Worm (Caenorhabditis elegans) whole organism, young adult: ENCODE data around the gene F40G12.4.

Source experiments
- B0019.2 ChIP-seq: fragments of 200-800 bp; sonication (Bioruptor generic); conservative IDR thresholded peaks from 2 replicates; pipeline ENCODE4 v1.3.6; 2022; ENCODE audit warnings: missing genetic modification reagents, missing genetic modification characterization, missing compliant biosample characterization
- B0261.1 ChIP-seq: sonication (generic microtip); optimal IDR thresholded peaks from 2 replicates; lab custom pipeline; 2016; ENCODE audit warnings: mild to moderate bottlenecking, missing genetic modification characterization, moderate library complexity, missing compliant biosample characterization
- B0336.3 ChIP-seq: fragments of 200-800 bp; sonication (Bioruptor generic); IDR thresholded peaks from 2 replicates; pipeline ENCODE4 v1.3.6; 2022; ENCODE audit warnings: missing genetic modification characterization, missing compliant biosample characterization
- C17E4.6 ChIP-seq: fragments of 200-800 bp; sonication (Bioruptor generic); IDR thresholded peaks from 2 replicates; pipeline ENCODE4 v1.3.6; 2022; ENCODE audit warnings: missing genetic modification reagents, missing genetic modification characterization, missing compliant biosample characterization
- F10E7.11 ChIP-seq: sonication (generic microtip); optimal IDR thresholded peaks from 2 replicates; lab custom pipeline; 2017; ENCODE audit warnings: mild to moderate bottlenecking, missing genetic modification characterization, moderate library complexity, missing compliant biosample characterization
- F22D6.2 ChIP-seq: sonication (generic microtip); optimal IDR thresholded peaks from 2 replicates; lab custom pipeline; 2016; ENCODE audit warnings: mild to moderate bottlenecking, missing genetic modification characterization, missing compliant biosample characterization
- F37B4.10 ChIP-seq: fragments of 200-800 bp; sonication (Bioruptor generic); IDR thresholded peaks from 2 replicates; pipeline ENCODE4 v1.3.6; 2022; ENCODE audit warnings: missing genetic modification characterization, missing compliant biosample characterization
- F49E8.2 ChIP-seq: sonication (generic microtip); optimal IDR thresholded peaks from 3 replicates; lab custom pipeline; 2017; ENCODE audit warnings: missing genetic modification characterization, mild to moderate bottlenecking, missing compliant biosample characterization, antibody characterized with exemption, moderate library complexity; ENCODE audit not compliant: insufficient read depth
- F55B11.4 ChIP-seq: sonication (generic microtip); optimal IDR thresholded peaks from 2 replicates; lab custom pipeline; 2016; ENCODE audit warnings: missing compliant biosample characterization, missing genetic modification characterization, borderline replicate concordance; ENCODE audit not compliant: insufficient read depth
- F57A8.1 ChIP-seq: fragments of 200-800 bp; sonication (Bioruptor generic); optimal IDR thresholded peaks from 2 replicates; lab custom pipeline; 2018; ENCODE audit warnings: mild to moderate bottlenecking, missing genetic modification characterization, moderate library complexity, missing compliant biosample characterization
- T07F8.4 ChIP-seq: sonication (generic microtip); optimal IDR thresholded peaks from 2 replicates; lab custom pipeline; 2016; ENCODE audit warnings: mild to moderate bottlenecking, missing genetic modification characterization, moderate library complexity, missing compliant biosample characterization
- T26A5.8 ChIP-seq: sonication (generic microtip); optimal IDR thresholded peaks from 2 replicates; lab custom pipeline; 2016; ENCODE audit warnings: missing genetic modification characterization, missing compliant biosample characterization
- Y53F4B.3 ChIP-seq: fragments of 200-800 bp; sonication (Bioruptor generic); IDR thresholded peaks from 2 replicates; pipeline ENCODE4 v1.3.6; 2022; ENCODE audit warnings: missing genetic modification reagents, missing genetic modification characterization, missing compliant biosample characterization
- Y56A3A.18 ChIP-seq: fragments of 200-800 bp; sonication (Bioruptor generic); IDR thresholded peaks from 2 replicates; pipeline ENCODE4 v1.3.6; 2022; ENCODE audit warnings: missing genetic modification reagents, missing genetic modification characterization, missing compliant biosample characterization
- Y95B8A.8 ChIP-seq: fragments of 200-800 bp; sonication (Bioruptor generic); IDR thresholded peaks from 2 replicates; pipeline ENCODE4 v1.3.6; 2022; ENCODE audit warnings: missing genetic modification reagents, missing genetic modification characterization, missing compliant biosample characterization
- attf-5 ChIP-seq: fragments of 200-800 bp; sonication (Bioruptor generic); optimal IDR thresholded peaks from 2 replicates; lab custom pipeline; 2018; ENCODE audit warnings: mild to moderate bottlenecking, missing genetic modification characterization, missing compliant biosample characterization
- ccch-3 ChIP-seq: fragments of 200-800 bp; sonication (Bioruptor generic); optimal IDR thresholded peaks from 2 replicates; lab custom pipeline; 2018; ENCODE audit warnings: mild to moderate bottlenecking, missing genetic modification characterization, missing compliant biosample characterization
- cebp-1 ChIP-seq, 2 experiments: fragments of 200-800 bp in 1 of 2; sonication (Bioruptor generic) in 1 of 2; sonication (generic microtip) in 1 of 2; IDR thresholded peaks in 1 of 2; optimal IDR thresholded peaks in 1 of 2; 2 replicates each; pipeline versions ENCODE4 v1.3.6 to Lab custom; 2017 to 2022; ENCODE audit warnings: missing compliant biosample characterization in 2 of 2, missing genetic modification characterization in 2 of 2, mild to moderate bottlenecking in 1 of 2, missing genetic modification reagents in 1 of 2, moderate library complexity in 1 of 2
- ceh-79 ChIP-seq: sonication (generic microtip); optimal IDR thresholded peaks from 2 replicates; lab custom pipeline; 2017; ENCODE audit warnings: mild to moderate bottlenecking, missing genetic modification characterization, missing compliant biosample characterization
- die-1 ChIP-seq: sonication (generic microtip); optimal IDR thresholded peaks from 2 replicates; lab custom pipeline; 2016; ENCODE audit warnings: missing genotype, mild to moderate bottlenecking, missing genetic modification characterization, missing compliant biosample characterization
- dox-1 ChIP-seq: fragments of 200-800 bp; sonication (Bioruptor generic); IDR thresholded peaks from 2 replicates; pipeline ENCODE4 v1.3.6; 2022; ENCODE audit warnings: missing genetic modification reagents, missing genetic modification characterization, missing compliant biosample characterization
- dpff-1 ChIP-seq: sonication (generic microtip); optimal IDR thresholded peaks from 2 replicates; lab custom pipeline; 2017; ENCODE audit warnings: mild to moderate bottlenecking, missing genetic modification characterization, missing compliant biosample characterization
- dpl-1 ChIP-seq: fragments of 150-350 bp; optimal IDR thresholded peaks from 2 replicates; lab custom pipeline; 2014; ENCODE audit warnings: missing biosample characterization, missing genetic modification reagents, missing genetic modification characterization
- egrh-3 ChIP-seq: fragments of 200-800 bp; sonication (Bioruptor generic); IDR thresholded peaks from 2 replicates; pipeline ENCODE4 v1.3.6; 2022; ENCODE audit warnings: missing genetic modification reagents, missing genetic modification characterization, missing compliant biosample characterization
- fkh-3 ChIP-seq: sonication (generic microtip); optimal IDR thresholded peaks from 2 replicates; lab custom pipeline; 2016; ENCODE audit warnings: mild to moderate bottlenecking, missing genetic modification characterization, missing compliant biosample characterization
- hlh-26 ChIP-seq: fragments of 200-800 bp; sonication (Bioruptor generic); conservative IDR thresholded peaks from 2 replicates; pipeline ENCODE4 v1.3.6; 2022; ENCODE audit warnings: missing genetic modification reagents, missing genetic modification characterization, missing compliant biosample characterization
- lir-1 ChIP-seq: fragments of 200-800 bp; sonication (Bioruptor generic); conservative IDR thresholded peaks from 2 replicates; pipeline ENCODE4 v1.3.6; 2022; ENCODE audit warnings: missing genetic modification reagents, missing genetic modification characterization, missing compliant biosample characterization
- madf-3 ChIP-seq: fragments of 200-800 bp; sonication (Bioruptor generic); IDR thresholded peaks from 2 replicates; pipeline ENCODE4 v1.3.6; 2022; ENCODE audit warnings: missing genetic modification reagents, missing genetic modification characterization, missing compliant biosample characterization
- mes-4 ChIP-seq: sonication (generic microtip); optimal IDR thresholded peaks from 2 replicates; lab custom pipeline; 2016; ENCODE audit warnings: missing genotype, missing genetic modification characterization, missing compliant biosample characterization
- mxl-1 ChIP-seq: sonication (generic microtip); optimal IDR thresholded peaks from 2 replicates; lab custom pipeline; 2016; ENCODE audit warnings: missing genetic modification characterization, missing compliant biosample characterization
- nfya-1 ChIP-seq: sonication (generic microtip); optimal IDR thresholded peaks from 2 replicates; lab custom pipeline; 2017; ENCODE audit warnings: antibody characterized with exemption, missing compliant biosample characterization, missing genetic modification characterization, borderline replicate concordance; ENCODE audit not compliant: insufficient read depth
- nhr-90 ChIP-seq: sonication (generic microtip); optimal IDR thresholded peaks from 2 replicates; lab custom pipeline; 2016; ENCODE audit warnings: missing genotype, mild to moderate bottlenecking, missing genetic modification characterization, missing compliant biosample characterization
- rcor-1 ChIP-seq: fragments of 200-800 bp; sonication (Bioruptor generic); IDR thresholded peaks from 2 replicates; pipeline ENCODE4 v1.3.6; 2022; ENCODE audit warnings: missing genetic modification reagents, missing genetic modification characterization, missing compliant biosample characterization
- rec-8 ChIP-seq, 2 experiments: sonication (generic microtip); optimal IDR thresholded peaks; 2 replicates each; lab custom pipeline; 2016; ENCODE audit warnings: mild to moderate bottlenecking in 2 of 2, missing genetic modification characterization in 2 of 2, missing genetic modification reagents in 2 of 2, missing genotype in 2 of 2, missing biosample characterization in 1 of 2, missing compliant biosample characterization in 1 of 2, moderate library complexity in 1 of 2
- sea-2 ChIP-seq: fragments of 200-800 bp; sonication (Bioruptor generic); IDR thresholded peaks from 2 replicates; pipeline ENCODE4 v1.3.6; 2022; ENCODE audit warnings: missing genetic modification characterization, missing compliant biosample characterization
- snpc-1.1 ChIP-seq: sonication (generic microtip); optimal IDR thresholded peaks from 2 replicates; lab custom pipeline; 2017; ENCODE audit warnings: missing genetic modification characterization, mild to moderate bottlenecking, missing compliant biosample characterization, antibody characterized with exemption, moderate library complexity, missing genotype, missing genetic modification reagents; ENCODE audit not compliant: insufficient read depth
- snpc-3.4 ChIP-seq: sonication (generic microtip); optimal IDR thresholded peaks from 2 replicates; lab custom pipeline; 2017; ENCODE audit warnings: missing genetic modification characterization, mild to moderate bottlenecking, missing compliant biosample characterization, antibody characterized with exemption, moderate library complexity, missing genotype, missing genetic modification reagents
- somi-1 ChIP-seq: fragments of 200-800 bp; sonication (Bioruptor generic); optimal IDR thresholded peaks from 2 replicates; lab custom pipeline; 2018; ENCODE audit warnings: mild to moderate bottlenecking, missing genetic modification characterization, missing compliant biosample characterization
- tbp1 ChIP-seq: fragments of 200-800 bp; sonication (Bioruptor generic); optimal IDR thresholded peaks from 2 replicates; lab custom pipeline; 2018; ENCODE audit warnings: mild to moderate bottlenecking, missing genetic modification characterization, missing compliant biosample characterization
- tbx-9 ChIP-seq: sonication (generic microtip); optimal IDR thresholded peaks from 2 replicates; lab custom pipeline; 2016; ENCODE audit warnings: borderline replicate concordance, missing genetic modification characterization, inconsistent platforms, missing compliant biosample characterization
- unc-62 ChIP-seq: fragments of 150-350 bp; optimal IDR thresholded peaks from 2 replicates; lab custom pipeline; 2014; ENCODE audit warnings: missing biosample characterization, missing genetic modification reagents, missing genetic modification characterization
- zfh-2 ChIP-seq: fragments of 200-800 bp; sonication (Bioruptor generic); conservative IDR thresholded peaks from 2 replicates; pipeline ENCODE4 v1.3.6; 2022; ENCODE audit warnings: missing genetic modification reagents, missing genetic modification characterization, missing compliant biosample characterization
- ztf-22 ChIP-seq: fragments of 200-800 bp; sonication (Bioruptor generic); optimal IDR thresholded peaks from 2 replicates; lab custom pipeline; 2018; ENCODE audit warnings: mild to moderate bottlenecking, missing genetic modification characterization, moderate library complexity, missing compliant biosample characterization
- ztf-3 ChIP-seq: fragments of 200-800 bp; sonication (Bioruptor generic); optimal IDR thresholded peaks from 2 replicates; lab custom pipeline; 2018; ENCODE audit warnings: mild to moderate bottlenecking, missing genetic modification characterization, missing compliant biosample characterization
- ztf-6 ChIP-seq: fragments of 200-800 bp; sonication (Bioruptor generic); IDR thresholded peaks from 2 replicates; pipeline ENCODE4 v1.3.6; 2022; ENCODE audit warnings: missing genetic modification reagents, missing genetic modification characterization, missing compliant biosample characterization

Gene F40G12.4

ce11 chrV:14270729-14271128 is 2.2 kb upstream of the F40G12.4 start, which contains the start of gene F40G12.5:
Gene F40G12.5, minus strand, starts transcription at chrV:14270829.
- TF ChIP-seq B0336.3 (no peak), Y56A3A.18 (GFP tag; lab: Robert Waterston, UW) (no peak), dpl-1 (no peak), nhr-90 (tag; lab: Kevin White, UChicago) (no peak), B0019.2 (GFP tag; lab: Robert Waterston, UW) (no peak), cebp-1 (GFP tag; IDR thresholded peaks at IDR 0.05; lab: Robert Waterston, UW) (no peak), cebp-1 (tag; optimal IDR thresholded peaks at IDR 0.05; lab: Kevin White, UChicago) (no peak), dpff-1 (tag; lab: Kevin White, UChicago) (no peak), mxl-1 (tag; lab: Kevin White, UChicago) (no peak), attf-5 (GFP tag; lab: Kevin White, UChicago) (no peak)
- TF ChIP-seq, all 124 proteins: peak for 0

DNA sequence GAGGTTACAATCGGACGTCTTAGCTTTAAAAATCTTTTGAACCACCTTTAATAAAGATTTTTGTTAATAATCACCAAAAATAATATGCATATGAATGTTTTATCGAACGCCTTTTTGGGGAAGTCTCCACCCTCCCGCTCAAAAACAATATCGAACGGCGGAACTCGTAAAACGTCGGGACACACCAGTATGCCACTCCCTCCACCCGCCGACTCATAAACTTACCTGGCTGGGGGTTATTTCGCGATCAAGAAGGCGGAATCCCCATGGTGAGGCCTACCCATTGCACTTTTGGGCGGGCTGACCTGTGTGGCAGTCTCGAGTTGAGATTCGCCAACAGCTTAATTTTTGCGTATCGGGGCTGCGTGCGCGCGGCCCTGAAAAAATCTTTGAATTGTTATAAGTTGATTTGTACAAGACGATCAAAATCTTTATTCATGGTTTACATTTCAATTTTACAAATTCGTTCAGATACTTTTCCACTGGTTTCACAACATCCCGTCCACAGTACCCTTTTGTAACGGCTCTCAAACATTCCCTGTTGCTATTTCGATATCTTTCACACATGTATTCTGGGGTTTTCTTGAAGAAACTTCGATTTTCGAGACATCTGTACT is 1.1 kb downstream of the F40G12.4 start:
- TF ChIP-seq unc-62 (no peak), tbp1 (peak; percentile 23), F10E7.11 (tag; lab: Kevin White, UChicago) (no peak), hlh-26 (GFP tag; lab: Robert Waterston, UW) (no peak), zfh-2 (GFP tag; lab: Robert Waterston, UW) (no peak), ceh-79 (tag; lab: Kevin White, UChicago) (no peak), madf-3 (GFP tag; lab: Robert Waterston, UW) (no peak), snpc-1.1 (tag; lab: Kevin White, UChicago) (peak; percentile 92), ztf-22 (GFP tag; lab: Kevin White, UChicago) (no peak), ztf-3 (GFP tag; lab: Kevin White, UChicago) (no peak), rec-8 (tag; optimal IDR thresholded peaks at IDR 0.05; lab: Kevin White, UChicago) (no peak), Y56A3A.18 (GFP tag; lab: Robert Waterston, UW) (no peak), die-1 (tag; lab: Kevin White, UChicago) (peak; percentile 4), B0261.1 (no peak), ztf-6 (GFP tag; lab: Robert Waterston, UW) (no peak), fkh-3 (tag; lab: Kevin White, UChicago) (no peak), C17E4.6 (no peak), snpc-3.4 (peak; percentile 79), tbx-9 (tag; lab: Kevin White, UChicago) (no peak), dox-1 (GFP tag; lab: Robert Waterston, UW) (no peak; the same call in 1 of the 2 replicates), F22D6.2 (no peak), Y53F4B.3 (no peak), F49E8.2 (peak; percentile 23), somi-1 (no peak), dpff-1 (tag; lab: Kevin White, UChicago) (no peak), F57A8.1 (GFP tag; lab: Kevin White, UChicago) (no peak), nfya-1 (no peak), rcor-1 (GFP tag; lab: Robert Waterston, UW) (peak; percentile 76), T07F8.4 (tag; lab: Kevin White, UChicago) (no peak), sea-2 (no peak), F37B4.10 (no peak), F55B11.4 (no peak), mxl-1 (tag; lab: Kevin White, UChicago) (no peak), ccch-3 (no peak), egrh-3 (no peak), mes-4 (tag; lab: Kevin White, UChicago) (no peak), lir-1 (GFP tag; lab: Robert Waterston, UW) (no peak), Y95B8A.8 (GFP tag; lab: Robert Waterston, UW) (no peak), T26A5.8 (tag; lab: Kevin White, UChicago) (no peak)
